Fruit fly (Drosophila melanogaster): ENCODE measurements around the gene Lsd-2.

Lsd-2 gene

DNA sequence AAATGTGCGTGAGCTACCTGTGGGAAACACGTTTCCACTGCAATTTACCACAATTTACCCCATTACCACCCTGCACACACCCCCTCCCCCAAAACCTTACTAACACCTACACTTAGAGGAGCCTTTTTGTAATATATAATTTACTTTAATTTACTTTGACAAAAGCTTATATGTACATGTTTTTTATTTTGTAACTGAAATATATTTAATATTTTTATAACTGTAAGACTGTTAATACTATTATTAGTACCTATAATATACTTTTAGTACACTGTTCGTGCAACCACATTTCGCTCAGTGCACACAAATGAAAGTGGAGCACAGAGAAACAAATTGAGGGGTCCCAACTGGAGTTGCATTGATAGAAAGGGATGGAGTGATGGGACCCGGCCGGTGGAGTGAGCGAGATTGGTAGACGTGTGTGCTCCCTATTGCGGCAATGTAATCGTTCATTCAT is 55.0 kb downstream of the Lsd-2 start (continued):
- TF ChIP-seq CG12659 (GFP tag; optimal IDR thresholded peaks at IDR 0.05) (peak; percentile 63), kay (GFP tag; optimal IDR thresholded peaks at IDR 0.05) (peak; percentile 64), trem (tag; optimal IDR thresholded peaks at IDR 0.05) (peak; percentile 93), Atf3 (GFP tag; optimal IDR thresholded peaks at IDR 0.05) (no peak), CG10462 (GFP tag; optimal IDR thresholded peaks at IDR 0.05) (peak; percentile 40), slou (GFP tag; optimal IDR thresholded peaks at IDR 0.05) (no peak), CG15696 (tag; optimal IDR thresholded peaks at IDR 0.05) (peak; percentile 83), Gug (GFP tag; IDR thresholded peaks at IDR 0.05) (peak; percentile 44; the same call in 2 of the 4 replicates), CG9797 (GFP tag; optimal IDR thresholded peaks at IDR 0.05) (peak; percentile 23), Doc3 (GFP tag; IDR thresholded peaks at IDR 0.05; ENCODE audit: partially characterized antibody) (no peak), vnd (GFP tag; IDR thresholded peaks at IDR 0.05; ENCODE audit: partially characterized antibody) (no peak), dysf (GFP tag; IDR thresholded peaks at IDR 0.05) (peak; percentile 75), unpg (GFP tag; optimal IDR thresholded peaks at IDR 0.05) (peak; percentile 90), CG7963 (GFP tag; IDR thresholded peaks at IDR 0.05; ENCODE audit: partially characterized antibody) (no peak), CG15601 (tag; optimal IDR thresholded peaks at IDR 0.05) (peak; percentile 93), CG31224 (GFP tag; IDR thresholded peaks at IDR 0.05) (peak; percentile 46; the same call in 1 of the 2 replicates), zfh1 (GFP tag; IDR thresholded peaks at IDR 0.05) (peak; percentile 85), CG13287 (GFP tag; IDR thresholded peaks at IDR 0.05; ENCODE audit: partially characterized antibody) (no peak), CG3065 (GFP tag; optimal IDR thresholded peaks at IDR 0.05) (peak; percentile 34), grn (GFP tag; optimal IDR thresholded peaks at IDR 0.05) (no peak), Elba2 (GFP tag; optimal IDR thresholded peaks at IDR 0.05) (no peak), Xrp1 (GFP tag; IDR thresholded peaks at IDR 0.05) (peak; percentile 93), CG32772 (GFP tag; IDR thresholded peaks at IDR 0.05) (peak; percentile 85), sd (tag; optimal IDR thresholded peaks at IDR 0.05) (peak; percentile 8), dmrt99B (tag; optimal IDR thresholded peaks at IDR 0.05) (peak; percentile 94), stwl (tag; optimal IDR thresholded peaks at IDR 0.05) (peak; percentile 46), Mrtf (GFP tag; IDR thresholded peaks at IDR 0.05) (peak; percentile 22; the same call in 1 of the 3 replicates), CrebB (tag; optimal IDR thresholded peaks at IDR 0.05) (peak; percentile 42), CG30403 (GFP tag; optimal IDR thresholded peaks at IDR 0.05) (peak; percentile 76), CG9817 (tag; optimal IDR thresholded peaks at IDR 0.05) (peak; percentile 62), crc (GFP tag; optimal IDR thresholded peaks at IDR 0.05) (no peak), Usf (GFP tag; optimal IDR thresholded peaks at IDR 0.05) (peak; percentile 44), org-1 (GFP tag; optimal IDR thresholded peaks at IDR 0.05) (peak; percentile 64), pho (GFP tag; optimal IDR thresholded peaks at IDR 0.05) (no peak), CG10543 (GFP tag; optimal IDR thresholded peaks at IDR 0.05) (peak; percentile 54), bsh (GFP tag; optimal IDR thresholded peaks at IDR 0.05) (peak in 1 of 2 experiments; percentile 97), CG3407 (GFP tag; optimal IDR thresholded peaks at IDR 0.05) (peak; percentile 78), lov (optimal IDR thresholded peaks at IDR 0.05) (no peak), lov (GFP tag; IDR thresholded peaks at IDR 0.05) (peak; percentile 87), Six4 (GFP tag; optimal IDR thresholded peaks at IDR 0.05) (peak; percentile 73), en (GFP tag; optimal IDR thresholded peaks at IDR 0.05) (no peak), CG10959 (GFP tag; IDR thresholded peaks at IDR 0.05) (peak; percentile 71), CG6689 (GFP tag; IDR thresholded peaks at IDR 0.05) (peak; percentile 91), gce (GFP tag; IDR thresholded peaks at IDR 0.05) (peak; percentile 52; the same call in 1 of the 3 replicates), CG13424 (tag; optimal IDR thresholded peaks at IDR 0.05) (peak; percentile 88), CG12391 (tag; optimal IDR thresholded peaks at IDR 0.05) (peak; percentile 93), CG13624 (GFP tag; optimal IDR thresholded peaks at IDR 0.05) (no peak), CG14050 (GFP tag; IDR thresholded peaks at IDR 0.05) (peak; percentile 35; the same call in 1 of the 3 replicates), CG10267 (tag; optimal IDR thresholded peaks at IDR 0.05) (peak; percentile 89), CG8281 (tag; optimal IDR thresholded peaks at IDR 0.05) (peak; percentile 98)
